Worm (Caenorhabditis elegans): ENCODE results near the gene M153.3.

M153.3 gene

DNA sequence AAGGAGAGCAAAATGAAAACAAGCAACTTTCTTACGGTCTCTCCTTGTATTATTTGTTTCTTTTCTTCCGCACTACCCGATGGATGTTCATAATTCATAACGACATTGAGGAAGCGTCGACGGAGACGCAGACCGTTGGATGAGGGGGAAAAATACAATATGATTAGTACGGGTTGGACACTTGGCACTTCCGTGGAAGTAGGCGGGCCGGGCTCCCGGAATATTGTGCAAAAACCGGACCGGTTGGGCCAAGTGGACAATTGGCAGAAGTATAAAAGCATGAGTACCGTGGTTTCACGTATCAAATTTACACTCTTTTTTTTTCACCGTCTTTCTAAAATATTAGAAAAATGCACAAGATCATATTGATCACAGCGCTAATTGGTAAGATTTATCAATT lies at the start of gene M153.3:
M153.3 (plus strand) TSS at position 301 of the 400 bp plus-strand sequence.
- TF ChIP-seq flt-1 (GFP tag; IDR thresholded peaks at IDR 0.05): no peak
- TF ChIP-seq tbx-11 (GFP tag; IDR thresholded peaks at IDR 0.05): no peak
- TF ChIP-seq scrt-1 (GFP tag; IDR thresholded peaks at IDR 0.05): no peak
- TF ChIP-seq tra-4 (tag; optimal IDR thresholded peaks at IDR 0.05): no peak
- TF ChIP-seq ets-7 (tag; optimal IDR thresholded peaks at IDR 0.05): no peak
- no peak for TF ChIP-seq sea-1 (GFP tag; conservative IDR thresholded peaks at IDR 0.05)
- TF ChIP-seq F13C5.2 (tag; optimal IDR thresholded peaks at IDR 0.05): no peak
- no peak for TF ChIP-seq hmg-4 (GFP tag; optimal IDR thresholded peaks at IDR 0.05)
- no peak for TF ChIP-seq aly-1 (tag; optimal IDR thresholded peaks at IDR 0.05)
- no peak for TF ChIP-seq hnd-1 (tag; optimal IDR thresholded peaks at IDR 0.05)
- no peak for TF ChIP-seq hmbx-1 (tag; optimal IDR thresholded peaks at IDR 0.05)
- no peak for TF ChIP-seq B0310.2 (tag; optimal IDR thresholded peaks at IDR 0.05)
- no peak for TF ChIP-seq ceh-13 (GFP tag; optimal IDR thresholded peaks at IDR 0.05)
- TF ChIP-seq pes-1 (GFP tag; IDR thresholded peaks at IDR 0.05): no peak
- no peak for TF ChIP-seq tbx-37 (GFP tag; conservative IDR thresholded peaks at IDR 0.05)

- TF ChIP-seq hnd-1 (tag; optimal IDR thresholded peaks at IDR 0.05) (no peak), hmbx-1 (tag; optimal IDR thresholded peaks at IDR 0.05) (no peak), scrt-1 (GFP tag; IDR thresholded peaks at IDR 0.05) (no peak), ceh-36 (tag; optimal IDR thresholded peaks at IDR 0.05) (no peak), pes-1 (GFP tag; IDR thresholded peaks at IDR 0.05) (no peak), aly-1 (tag; optimal IDR thresholded peaks at IDR 0.05) (no peak), ceh-13 (GFP tag; optimal IDR thresholded peaks at IDR 0.05) (no peak), ets-7 (tag; optimal IDR thresholded peaks at IDR 0.05) (no peak), tbx-11 (GFP tag; IDR thresholded peaks at IDR 0.05) (no peak), sea-1 (GFP tag; conservative IDR thresholded peaks at IDR 0.05) (no peak), flt-1 (GFP tag; IDR thresholded peaks at IDR 0.05) (no peak), ama-1 (optimal IDR thresholded peaks at IDR 0.05) (no peak)
These were observed 49.6 kb upstream of the M153.3 start, which contains the start of gene W03G11.4 for ce11 chrX:12093043-12093442. Gene W03G11.4, minus strand, starts transcription at chrX:12093143.

ce11 chrX:12093992-12094391 lies 48.7 kb upstream of the M153.3 start:
- no peak for TF ChIP-seq flt-1 (GFP tag; IDR thresholded peaks at IDR 0.05)
- no peak for TF ChIP-seq hmg-4 (GFP tag; optimal IDR thresholded peaks at IDR 0.05)
- no peak for TF ChIP-seq scrt-1 (GFP tag; IDR thresholded peaks at IDR 0.05)
- no peak for TF ChIP-seq ceh-36 (tag; optimal IDR thresholded peaks at IDR 0.05)
- no peak for TF ChIP-seq aly-1 (tag; optimal IDR thresholded peaks at IDR 0.05)
- TF ChIP-seq hnd-1 (tag; optimal IDR thresholded peaks at IDR 0.05): no peak
- TF ChIP-seq tbx-11 (GFP tag; IDR thresholded peaks at IDR 0.05): no peak
- TF ChIP-seq ceh-13 (GFP tag; optimal IDR thresholded peaks at IDR 0.05): no peak
- TF ChIP-seq pes-1 (GFP tag; IDR thresholded peaks at IDR 0.05): no peak
- no peak for TF ChIP-seq hmbx-1 (tag; optimal IDR thresholded peaks at IDR 0.05)
- TF ChIP-seq tbx-37 (GFP tag; conservative IDR thresholded peaks at IDR 0.05): no peak
- TF ChIP-seq tra-4 (tag; optimal IDR thresholded peaks at IDR 0.05): no peak

DNA sequence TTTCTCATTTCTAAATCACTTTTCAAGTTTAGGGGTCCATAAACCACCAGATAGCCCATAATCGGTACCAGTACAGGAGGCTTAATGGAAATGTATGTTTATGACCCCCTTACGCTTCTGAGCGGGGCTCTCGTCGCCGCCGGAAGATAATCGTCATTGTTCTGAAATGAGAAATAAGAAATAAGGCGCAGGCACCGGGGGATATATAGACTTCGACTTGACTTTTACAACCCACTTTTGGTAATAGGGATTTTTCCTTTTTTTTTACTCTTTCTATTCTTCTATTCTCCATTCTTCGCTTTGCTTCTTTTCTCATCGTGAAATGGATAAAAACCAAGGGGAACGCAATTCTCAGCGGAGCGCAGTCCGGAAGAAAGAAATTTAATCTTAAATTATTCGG lies 47.5 kb upstream of the M153.3 start:
- no peak for TF ChIP-seq B0310.2 (tag; optimal IDR thresholded peaks at IDR 0.05)
- TF ChIP-seq ceh-36 (tag; optimal IDR thresholded peaks at IDR 0.05): no peak
- TF ChIP-seq hmbx-1 (tag; optimal IDR thresholded peaks at IDR 0.05): no peak
- no peak for TF ChIP-seq ama-1 (optimal IDR thresholded peaks at IDR 0.05)
- no peak for TF ChIP-seq ceh-13 (GFP tag; optimal IDR thresholded peaks at IDR 0.05)
- TF ChIP-seq hmg-4 (GFP tag; optimal IDR thresholded peaks at IDR 0.05): no peak
- TF ChIP-seq F13C5.2 (tag; optimal IDR thresholded peaks at IDR 0.05): no peak
- no peak for TF ChIP-seq hnd-1 (tag; optimal IDR thresholded peaks at IDR 0.05)
- no peak for TF ChIP-seq tbx-37 (GFP tag; conservative IDR thresholded peaks at IDR 0.05)
- no peak for TF ChIP-seq sea-1 (GFP tag; conservative IDR thresholded peaks at IDR 0.05)
- no peak for TF ChIP-seq tra-4 (tag; optimal IDR thresholded peaks at IDR 0.05)
- TF ChIP-seq flt-1 (GFP tag; IDR thresholded peaks at IDR 0.05): no peak
- TF ChIP-seq aly-1 (tag; optimal IDR thresholded peaks at IDR 0.05): no peak
- TF ChIP-seq pes-1 (GFP tag; IDR thresholded peaks at IDR 0.05): no peak
- no peak for TF ChIP-seq tbx-11 (GFP tag; IDR thresholded peaks at IDR 0.05)
- TF ChIP-seq ets-7 (tag; optimal IDR thresholded peaks at IDR 0.05): no peak
- no peak for TF ChIP-seq scrt-1 (GFP tag; IDR thresholded peaks at IDR 0.05)

ce11 chrX:12097995-12098394 lies 44.7 kb upstream of the M153.3 start:
- TF ChIP-seq hnd-1 (tag; optimal IDR thresholded peaks at IDR 0.05) (no peak), F13C5.2 (tag; optimal IDR thresholded peaks at IDR 0.05) (no peak), tbx-37 (GFP tag; conservative IDR thresholded peaks at IDR 0.05) (no peak), pes-1 (GFP tag; IDR thresholded peaks at IDR 0.05) (no peak), ama-1 (optimal IDR thresholded peaks at IDR 0.05) (no peak), tra-4 (tag; optimal IDR thresholded peaks at IDR 0.05) (no peak), ets-7 (tag; optimal IDR thresholded peaks at IDR 0.05) (no peak), hmbx-1 (tag; optimal IDR thresholded peaks at IDR 0.05) (no peak), ceh-36 (tag; optimal IDR thresholded peaks at IDR 0.05) (no peak), ceh-13 (GFP tag; optimal IDR thresholded peaks at IDR 0.05) (no peak), scrt-1 (GFP tag; IDR thresholded peaks at IDR 0.05) (no peak), B0310.2 (tag; optimal IDR thresholded peaks at IDR 0.05) (no peak), flt-1 (GFP tag; IDR thresholded peaks at IDR 0.05) (no peak)

DNA sequence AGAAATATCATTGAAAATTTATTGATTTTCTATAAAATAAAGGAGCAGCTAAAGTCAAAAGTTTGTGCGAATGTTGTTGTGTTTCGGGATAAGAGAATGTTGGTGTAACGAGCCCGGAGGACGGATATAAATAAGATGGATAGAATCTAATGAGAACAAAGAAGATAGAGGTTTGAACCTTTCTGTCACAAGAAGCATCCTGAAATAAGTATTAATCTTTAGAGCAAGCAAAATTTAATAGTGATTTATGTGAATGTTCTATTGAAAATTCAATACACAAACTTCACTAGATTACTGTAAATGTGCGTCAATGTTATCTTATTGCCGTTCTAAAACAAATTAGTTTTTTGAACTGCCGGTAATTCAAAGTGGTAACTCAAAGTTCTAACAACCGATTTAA lies 39.0 kb upstream of the M153.3 start, which contains the start of gene W03G11.3:
W03G11.3 (minus strand) TSS at position 101 of the 400 bp plus-strand sequence.
- TF ChIP-seq hmg-4 (GFP tag; optimal IDR thresholded peaks at IDR 0.05): no peak

- TF ChIP-seq F13C5.2 (tag; optimal IDR thresholded peaks at IDR 0.05): no peak
- TF ChIP-seq tbx-37 (GFP tag; conservative IDR thresholded peaks at IDR 0.05): no peak
- TF ChIP-seq tra-4 (tag; optimal IDR thresholded peaks at IDR 0.05): no peak
- TF ChIP-seq tbx-11 (GFP tag; IDR thresholded peaks at IDR 0.05): no peak
- no peak for TF ChIP-seq scrt-1 (GFP tag; IDR thresholded peaks at IDR 0.05)
- TF ChIP-seq ceh-13 (GFP tag; optimal IDR thresholded peaks at IDR 0.05): no peak
- no peak for TF ChIP-seq pes-1 (GFP tag; IDR thresholded peaks at IDR 0.05)
- TF ChIP-seq flt-1 (GFP tag; IDR thresholded peaks at IDR 0.05): no peak
- no peak for TF ChIP-seq sea-1 (GFP tag; conservative IDR thresholded peaks at IDR 0.05)
- TF ChIP-seq aly-1 (tag; optimal IDR thresholded peaks at IDR 0.05): no peak
- no peak for TF ChIP-seq hmbx-1 (tag; optimal IDR thresholded peaks at IDR 0.05)
- no peak for TF ChIP-seq ceh-36 (tag; optimal IDR thresholded peaks at IDR 0.05)
- TF ChIP-seq hmg-4 (GFP tag; optimal IDR thresholded peaks at IDR 0.05): no peak
- TF ChIP-seq B0310.2 (tag; optimal IDR thresholded peaks at IDR 0.05): no peak
- TF ChIP-seq ama-1 (optimal IDR thresholded peaks at IDR 0.05): no peak
These were observed 38.0 kb upstream of the M153.3 start, which contains the start of gene col-181 for ce11 chrX:12104630-12105029. Gene col-181, plus strand, starts transcription at chrX:12104930.

Measured in whole organism, early embryonic.